Worm (Caenorhabditis elegans) whole organism, L2 larva: ENCODE measurements around the gene T25D10.1.

Source experiments
- C34F6.9 ChIP-seq: fragments of 150-350 bp; optimal IDR thresholded peaks from 2 replicates; lab custom pipeline; 2014; ENCODE audit warnings: missing biosample characterization, missing genetic modification characterization
- F13H6.1 ChIP-seq: sonication (generic microtip); optimal IDR thresholded peaks from 2 replicates; lab custom pipeline; 2016; ENCODE audit warnings: missing genetic modification characterization, missing compliant biosample characterization
- R02D3.7 ChIP-seq: fragments of 150-350 bp; optimal IDR thresholded peaks from 2 replicates; lab custom pipeline; 2014; ENCODE audit warnings: missing biosample characterization, missing genetic modification characterization
- Y55F3AM.14 ChIP-seq: fragments of 200-800 bp; sonication (Bioruptor generic); optimal IDR thresholded peaks from 2 replicates; lab custom pipeline; 2018; ENCODE audit warnings: mild to moderate bottlenecking, missing genetic modification characterization, missing compliant biosample characterization
- ZK546.5 ChIP-seq: sonication (generic microtip); optimal IDR thresholded peaks from 2 replicates; lab custom pipeline; 2017; ENCODE audit warnings: missing biosample characterization, missing genetic modification characterization
- alr-1 ChIP-seq: fragments of 150-350 bp; optimal IDR thresholded peaks from 2 replicates; lab custom pipeline; 2014; ENCODE audit warnings: missing biosample characterization, missing genetic modification characterization
- aly-2 ChIP-seq: fragments of 150-350 bp; optimal IDR thresholded peaks from 2 replicates; lab custom pipeline; 2014; ENCODE audit warnings: missing biosample characterization, missing genetic modification characterization
- ama-1 ChIP-seq: fragments of 150-350 bp; optimal IDR thresholded peaks from 2 replicates; lab custom pipeline; 2018; ENCODE audit warnings: inconsistent platforms
- ceh-16 ChIP-seq: fragments of 150-350 bp; optimal IDR thresholded peaks from 2 replicates; lab custom pipeline; 2014; ENCODE audit warnings: missing biosample characterization, missing genetic modification characterization
- ceh-82 ChIP-seq: fragments of 150-350 bp; optimal IDR thresholded peaks from 2 replicates; lab custom pipeline; 2014; ENCODE audit warnings: missing biosample characterization, missing genetic modification characterization
- egl-27 ChIP-seq: sonication (generic microtip); optimal IDR thresholded peaks from 3 replicates; lab custom pipeline; 2017; ENCODE audit warnings: missing biosample characterization, missing genetic modification reagents, missing genetic modification characterization
- fos-1 ChIP-seq: fragments of 150-350 bp; optimal IDR thresholded peaks from 2 replicates; lab custom pipeline; 2014; ENCODE audit warnings: missing biosample characterization, missing genetic modification characterization
- lin-11 ChIP-seq: fragments of 150-350 bp; sonication (generic microtip); optimal IDR thresholded peaks from 2 replicates; lab custom pipeline; 2014; ENCODE audit warnings: missing biosample characterization, missing genetic modification characterization, inconsistent platforms, mixed read lengths
- lin-13 ChIP-seq: fragments of 150-350 bp; optimal IDR thresholded peaks from 2 replicates; lab custom pipeline; 2014; ENCODE audit warnings: missing biosample characterization, missing genetic modification reagents, missing genetic modification characterization
- lin-39 ChIP-seq: fragments of 150-350 bp; optimal IDR thresholded peaks from 2 replicates; lab custom pipeline; 2014; ENCODE audit warnings: missing biosample characterization, missing genetic modification reagents, missing genetic modification characterization
- lsy-2 ChIP-seq, 2 experiments: fragments of 150-350 bp in 1 of 2; sonication (generic microtip) in 1 of 2; optimal IDR thresholded peaks; 2 replicates each; lab custom pipeline; 2014 to 2017; ENCODE audit warnings: missing biosample characterization in 2 of 2, missing genetic modification characterization in 2 of 2
- mab-5 ChIP-seq: fragments of 150-350 bp; optimal IDR thresholded peaks from 2 replicates; lab custom pipeline; 2014; ENCODE audit warnings: missing biosample characterization, missing genetic modification characterization
- mdl-1 ChIP-seq, 2 experiments: fragments of 150-350 bp in 1 of 2; sonication (generic microtip) in 1 of 2; optimal IDR thresholded peaks; 2 replicates each; lab custom pipeline; 2017; ENCODE audit warnings: missing biosample characterization in 2 of 2, missing genetic modification characterization in 2 of 2
- nhr-10 ChIP-seq: sonication (generic microtip); optimal IDR thresholded peaks from 2 replicates; lab custom pipeline; 2017; ENCODE audit warnings: missing biosample characterization, missing genetic modification characterization
- nhr-11 ChIP-seq: fragments of 150-350 bp; optimal IDR thresholded peaks from 2 replicates; lab custom pipeline; 2014; ENCODE audit warnings: missing biosample characterization, missing genetic modification characterization
- nhr-12 ChIP-seq: fragments of 150-350 bp; optimal IDR thresholded peaks from 2 replicates; lab custom pipeline; 2014; ENCODE audit warnings: missing biosample characterization, missing genetic modification characterization
- nhr-129 ChIP-seq: fragments of 150-350 bp; optimal IDR thresholded peaks from 2 replicates; lab custom pipeline; 2014; ENCODE audit warnings: missing biosample characterization, missing genetic modification characterization
- nhr-21 ChIP-seq: fragments of 150-350 bp; optimal IDR thresholded peaks from 2 replicates; lab custom pipeline; 2014; ENCODE audit warnings: missing biosample characterization, missing genetic modification characterization
- nhr-23 ChIP-seq: fragments of 150-350 bp; optimal IDR thresholded peaks from 2 replicates; lab custom pipeline; 2014; ENCODE audit warnings: missing biosample characterization, missing genetic modification reagents, missing genetic modification characterization
- nhr-237 ChIP-seq: fragments of 150-350 bp; optimal IDR thresholded peaks from 2 replicates; lab custom pipeline; 2014; ENCODE audit warnings: missing biosample characterization, missing genetic modification characterization
- nhr-25 ChIP-seq: fragments of 150-350 bp; sonication (generic microtip); optimal IDR thresholded peaks from 3 replicates; lab custom pipeline; 2014; ENCODE audit warnings: missing biosample characterization, missing genetic modification characterization
- nhr-6 ChIP-seq: fragments of 150-350 bp; optimal IDR thresholded peaks from 2 replicates; lab custom pipeline; 2014; ENCODE audit warnings: missing biosample characterization, missing genetic modification characterization
- nhr-77 ChIP-seq: fragments of 150-350 bp; optimal IDR thresholded peaks from 2 replicates; lab custom pipeline; 2014; ENCODE audit warnings: missing biosample characterization, missing genetic modification characterization
- peb-1 ChIP-seq: fragments of 150-350 bp; optimal IDR thresholded peaks from 2 replicates; lab custom pipeline; 2014; ENCODE audit warnings: missing biosample characterization, missing genetic modification characterization
- sem-4 ChIP-seq: fragments of 150-350 bp; optimal IDR thresholded peaks from 2 replicates; lab custom pipeline; 2014; ENCODE audit warnings: missing biosample characterization, missing genetic modification reagents, missing genetic modification characterization
- sma-3 ChIP-seq: sonication (generic microtip); optimal IDR thresholded peaks from 2 replicates; lab custom pipeline; 2016; ENCODE audit warnings: missing genetic modification reagents, missing genetic modification characterization, missing compliant biosample characterization
- sma-9 ChIP-seq, 2 experiments: fragments of 150-350 bp in 1 of 2; sonication (generic microtip) in 1 of 2; optimal IDR thresholded peaks; 2 replicates each; lab custom pipeline; 2014 to 2016; ENCODE audit warnings: missing genetic modification characterization in 2 of 2, mild to moderate bottlenecking in 1 of 2, missing biosample characterization in 1 of 2, missing compliant biosample characterization in 1 of 2, missing genetic modification reagents in 1 of 2, moderate library complexity in 1 of 2
- snpc-4 ChIP-seq: fragments of 150-350 bp; optimal IDR thresholded peaks from 2 replicates; lab custom pipeline; 2014; ENCODE audit warnings: missing biosample characterization, missing genetic modification characterization
- unc-39 ChIP-seq: fragments of 150-350 bp; optimal IDR thresholded peaks from 2 replicates; lab custom pipeline; 2014; ENCODE audit warnings: missing biosample characterization, missing genetic modification characterization
- unc-62 ChIP-seq: fragments of 150-350 bp; optimal IDR thresholded peaks from 2 replicates; lab custom pipeline; 2014; ENCODE audit warnings: missing biosample characterization, missing genetic modification reagents, missing genetic modification characterization
- zag-1 ChIP-seq: fragments of 150-350 bp; optimal IDR thresholded peaks from 2 replicates; lab custom pipeline; 2014; ENCODE audit warnings: missing biosample characterization, missing genetic modification characterization
- ztf-1 ChIP-seq: fragments of 200-800 bp; sonication (Bioruptor generic); conservative IDR thresholded peaks from 2 replicates; pipeline ENCODE4 v1.3.6; 2022; ENCODE audit warnings: missing genetic modification characterization, missing compliant biosample characterization
- ztf-4 ChIP-seq: fragments of 150-350 bp; optimal IDR thresholded peaks from 2 replicates; lab custom pipeline; 2014; ENCODE audit warnings: missing biosample characterization, missing genetic modification characterization

Gene T25D10.1

ce11 chrII:6383183-6383695, 20.0 kb upstream of the T25D10.1 start, which contains the start of gene F58F12.1 (continued):
- no peak for TF ChIP-seq peb-1
- no peak for TF ChIP-seq ztf-4
- peak; percentile 67 for TF ChIP-seq fos-1 (tag; lab: Kevin White, UChicago)
- TF ChIP-seq lsy-2 (tag; optimal IDR thresholded peaks at IDR 0.05; lab: Kevin White, UChicago) = peak; percentile 39 to 78
- no peak for TF ChIP-seq nhr-11 (tag; lab: Kevin White, UChicago)
- TF ChIP-seq, all 48 proteins: peak for 12

- TF ChIP-seq ceh-82 (tag; lab: Kevin White, UChicago) (no peak), nhr-12 (tag; lab: Kevin White, UChicago) (no peak), sma-3 (GFP tag; lab: Kevin White, UChicago) (no peak), ceh-16 (tag; lab: Kevin White, UChicago) (no peak), sma-9 (GFP tag; optimal IDR thresholded peaks at IDR 0.05; lab: Kevin White, UChicago) (no peak), sma-9 (tag; optimal IDR thresholded peaks at IDR 0.05; lab: Kevin White, UChicago) (no peak), fos-1 (tag; lab: Kevin White, UChicago) (no peak), aly-2 (tag; lab: Kevin White, UChicago) (no peak), C34F6.9 (tag; lab: Kevin White, UChicago) (no peak), egl-27 (tag; lab: Kevin White, UChicago) (no peak), mab-5 (no peak), snpc-4 (tag; lab: Kevin White, UChicago) (no peak), lin-39 (tag; lab: Kevin White, UChicago) (no peak), R02D3.7 (tag; lab: Kevin White, UChicago) (no peak), sem-4 (no peak), ztf-1 (no peak), nhr-25 (tag; lab: Kevin White, UChicago) (no peak)
Measured at ce11 chrII:6386467-6386866, 16.7 kb upstream of the T25D10.1 start, which contains the start of gene F58F12.4. Gene F58F12.4, plus strand, starts transcription at chrII:6386767.

- no peak for TF ChIP-seq ZK546.5 (tag; lab: Kevin White, UChicago)
- TF ChIP-seq nhr-6 = no peak
- no peak for TF ChIP-seq zag-1
- no peak for TF ChIP-seq lsy-2 (tag; optimal IDR thresholded peaks at IDR 0.05; lab: Kevin White, UChicago)
- TF ChIP-seq Y55F3AM.14 = no peak
- TF ChIP-seq sma-3 (GFP tag; lab: Kevin White, UChicago) = no peak
- no peak for TF ChIP-seq fos-1 (tag; lab: Kevin White, UChicago)
- TF ChIP-seq sem-4 = no peak
- no peak for TF ChIP-seq nhr-77 (tag; lab: Kevin White, UChicago)
- no peak for TF ChIP-seq ama-1 (lab: Kevin White, UChicago)
- no peak for TF ChIP-seq nhr-11 (tag; lab: Kevin White, UChicago)
- TF ChIP-seq peb-1 = no peak
- no peak for TF ChIP-seq nhr-237 (tag; lab: Kevin White, UChicago)
- TF ChIP-seq nhr-129 (tag; lab: Kevin White, UChicago) = no peak
- no peak for TF ChIP-seq R02D3.7 (tag; lab: Kevin White, UChicago)
- TF ChIP-seq lin-13 = no peak
- no peak for TF ChIP-seq egl-27 (tag; lab: Kevin White, UChicago)
- no peak for TF ChIP-seq nhr-10 (tag; lab: Kevin White, UChicago)
- TF ChIP-seq, all 48 proteins: peak for 0
Measured at ce11 chrII:6387937-6388336, 15.3 kb upstream of the T25D10.1 start, which contains the start of gene F58F12.2. Gene F58F12.2, minus strand, starts transcription at chrII:6388037.

- TF ChIP-seq nhr-21 (tag; lab: Kevin White, UChicago) (no peak), unc-62 (no peak), nhr-25 (tag; lab: Kevin White, UChicago) (no peak), ztf-4 (no peak), ceh-82 (tag; lab: Kevin White, UChicago) (no peak), sma-3 (GFP tag; lab: Kevin White, UChicago) (no peak), Y55F3AM.14 (no peak)
Measured at ce11 chrII:6391195-6391594, 12.0 kb upstream of the T25D10.1 start, which contains the start of gene F58F12.3. Gene F58F12.3, minus strand, starts transcription at chrII:6391295.

- TF ChIP-seq unc-39 (tag; lab: Kevin White, UChicago) (no peak), ceh-82 (tag; lab: Kevin White, UChicago) (no peak), ztf-1 (no peak), mab-5 (no peak), R02D3.7 (tag; lab: Kevin White, UChicago) (no peak), ceh-16 (tag; lab: Kevin White, UChicago) (no peak), mdl-1 (tag; optimal IDR thresholded peaks at IDR 0.05; lab: Kevin White, UChicago) (no peak), lin-13 (no peak), peb-1 (no peak), alr-1 (no peak), fos-1 (tag; lab: Kevin White, UChicago) (no peak), F13H6.1 (tag; lab: Kevin White, UChicago) (no peak), nhr-23 (tag; lab: Kevin White, UChicago) (no peak), lin-11 (tag; lab: Kevin White, UChicago) (no peak), egl-27 (tag; lab: Kevin White, UChicago) (no peak)
Measured at ce11 chrII:6394037-6394436, 9.2 kb upstream of the T25D10.1 start.
